Fruit fly (Drosophila melanogaster) whole organism, embryonic: ENCODE results near the gene mRpS9.

Source experiments
- Atf3 ChIP-seq: fragments of 200-800 bp; sonication (Bioruptor generic); optimal IDR thresholded peaks from 3 replicates; lab custom pipeline; 2016; ENCODE audit warnings: missing biosample characterization, missing genetic modification characterization
- Awh ChIP-seq: fragments of 200-800 bp; sonication (Bioruptor generic); IDR thresholded peaks from 2 replicates; pipeline ENCODE4, ENCODE4 v1.3.6; 2022; ENCODE audit warnings: missing biosample characterization, missing genetic modification characterization
- Blimp-1 ChIP-seq: fragments of 200-800 bp; sonication (Bioruptor generic); optimal IDR thresholded peaks from 3 replicates; lab custom pipeline; 2018; ENCODE audit warnings: missing biosample characterization, missing genetic modification characterization, mild to moderate bottlenecking, moderate library complexity, missing genetic modification reagents
- CG10543 ChIP-seq: fragments of 200-800 bp; sonication (Bioruptor generic); optimal IDR thresholded peaks from 3 replicates; lab custom pipeline; 2017; ENCODE audit warnings: missing biosample characterization, mild to moderate bottlenecking, missing genetic modification characterization, moderate library complexity
- CG10565 ChIP-seq: fragments of 200-800 bp; sonication (Bioruptor generic); optimal IDR thresholded peaks from 3 replicates; lab custom pipeline; 2016; ENCODE audit warnings: missing biosample characterization, mild to moderate bottlenecking, missing genetic modification characterization
- CG10654 ChIP-seq: fragments of 200-800 bp; sonication (Bioruptor generic); optimal IDR thresholded peaks from 2 replicates; lab custom pipeline; 2016; ENCODE audit warnings: missing biosample characterization, missing genetic modification characterization
- CG11085 ChIP-seq: fragments of 200-800 bp; sonication (Bioruptor generic); IDR thresholded peaks from 2 replicates; pipeline ENCODE4 v1.3.6; 2022; ENCODE audit warnings: missing biosample characterization, missing genetic modification characterization
- CG12659 ChIP-seq: fragments of 200-800 bp; sonication (Bioruptor generic); optimal IDR thresholded peaks from 3 replicates; lab custom pipeline; 2017; ENCODE audit warnings: mild to moderate bottlenecking, missing biosample characterization, missing genetic modification reagents, missing genetic modification characterization
- CG14441 ChIP-seq: fragments of 200-800 bp; sonication (Bioruptor generic); IDR thresholded peaks from 2 replicates; pipeline ENCODE4 v1.3.6; 2022; ENCODE audit warnings: missing biosample characterization, missing genetic modification characterization
- CG1647 ChIP-seq: fragments of 200-800 bp; sonication (Bioruptor generic); optimal IDR thresholded peaks from 3 replicates; lab custom pipeline; 2016; ENCODE audit warnings: missing biosample characterization, missing genetic modification characterization
- CG17328 ChIP-seq: fragments of 200-800 bp; sonication (Bioruptor generic); IDR thresholded peaks from 2 replicates; pipeline ENCODE4 v1.3.6; 2022; ENCODE audit warnings: missing biosample characterization, missing genetic modification characterization
- CG18764 ChIP-seq: fragments of 200-800 bp; sonication (Bioruptor generic); optimal IDR thresholded peaks from 3 replicates; lab custom pipeline; 2016; ENCODE audit warnings: missing biosample characterization, missing genetic modification characterization
- CG3065 ChIP-seq: fragments of 200-800 bp; sonication (Bioruptor generic); optimal IDR thresholded peaks from 2 replicates; lab custom pipeline; 2016; ENCODE audit warnings: missing biosample characterization, missing genetic modification characterization
- CG31365 ChIP-seq: fragments of 200-800 bp; sonication (Bioruptor generic); optimal IDR thresholded peaks from 2 replicates; lab custom pipeline; 2018; ENCODE audit warnings: missing biosample characterization, mild to moderate bottlenecking, missing genetic modification characterization
- CG31441 ChIP-seq: fragments of 200-800 bp; sonication (Bioruptor generic); IDR thresholded peaks from 2 replicates; pipeline ENCODE4 v1.3.6; 2022; ENCODE audit warnings: missing biosample characterization, missing genetic modification characterization
- CG3838 ChIP-seq: fragments of 200-800 bp; sonication (Bioruptor generic); optimal IDR thresholded peaks from 3 replicates; lab custom pipeline; 2016; ENCODE audit warnings: missing biosample characterization, missing genetic modification characterization
- CG5953 ChIP-seq: fragments of 200-800 bp; sonication (Bioruptor generic); IDR thresholded peaks from 2 replicates; pipeline ENCODE4 v1.3.6; 2022; ENCODE audit warnings: missing biosample characterization, missing genetic modification characterization
- CG6791 ChIP-seq: fragments of 200-800 bp; sonication (Bioruptor generic); IDR thresholded peaks from 3 replicates; pipeline ENCODE4 v1.3.6; 2022; ENCODE audit warnings: missing biosample characterization, missing genetic modification characterization; ENCODE audit not compliant: partially characterized antibody
- CG7745 ChIP-seq: fragments of 200-800 bp; sonication (Bioruptor generic); optimal IDR thresholded peaks from 2 replicates; lab custom pipeline; 2018; ENCODE audit warnings: missing biosample characterization, mild to moderate bottlenecking, missing genetic modification characterization, moderate library complexity
- Camta ChIP-seq: fragments of 200-800 bp; sonication (Bioruptor generic); optimal IDR thresholded peaks from 2 replicates; lab custom pipeline; 2016; ENCODE audit warnings: missing biosample characterization, missing genetic modification characterization
- Dll ChIP-seq: fragments of 200-800 bp; sonication (Bioruptor generic); IDR thresholded peaks from 4 replicates; pipeline ENCODE4 v1.3.6; 2022; ENCODE audit warnings: missing biosample characterization, missing genetic modification characterization; ENCODE audit not compliant: partially characterized antibody
- Ets65A ChIP-seq: fragments of 200-800 bp; sonication (Bioruptor generic); peaks from one replicate; lab custom pipeline; 2016; ENCODE audit warnings: missing biosample characterization, missing genetic modification characterization
- H15 ChIP-seq: fragments of 200-800 bp; sonication (Bioruptor generic); IDR thresholded peaks from 3 replicates; pipeline ENCODE4 v1.3.6; 2022; ENCODE audit warnings: missing biosample characterization, missing genetic modification characterization
- Hr51 ChIP-seq, 2 experiments: fragments of 200-800 bp; sonication (Bioruptor generic); optimal IDR thresholded peaks; 2 replicates in 1 of 2; 3 replicates in 1 of 2; lab custom pipeline; 2016 to 2018; ENCODE audit warnings: missing biosample characterization in 2 of 2, missing genetic modification characterization in 2 of 2, mild to moderate bottlenecking in 1 of 2, moderate library complexity in 1 of 2
- MBD-R2 ChIP-seq: fragments of 200-800 bp; sonication (Bioruptor generic); IDR thresholded peaks from 2 replicates; pipeline ENCODE4 v1.3.6; 2022; ENCODE audit warnings: missing biosample characterization, missing genetic modification characterization
- MTF-1 ChIP-seq: fragments of 200-800 bp; sonication (Bioruptor generic); optimal IDR thresholded peaks from 2 replicates; lab custom pipeline; 2018; ENCODE audit warnings: missing biosample characterization, mild to moderate bottlenecking, missing genetic modification characterization, borderline replicate concordance
- Pdp1 ChIP-seq, 2 experiments: fragments of 200-800 bp; sonication (Bioruptor generic); optimal IDR thresholded peaks; 3 replicates each; lab custom pipeline; 2016; ENCODE audit warnings: missing biosample characterization in 2 of 2, missing genetic modification characterization in 2 of 2, mild to moderate bottlenecking in 1 of 2, moderate library complexity in 1 of 2
- Six4 ChIP-seq: fragments of 200-800 bp; sonication (Bioruptor generic); optimal IDR thresholded peaks from 2 replicates; lab custom pipeline; 2016; ENCODE audit warnings: missing biosample characterization, missing genetic modification characterization
- Ssrp ChIP-seq: fragments of 200-800 bp; sonication (Bioruptor generic); optimal IDR thresholded peaks from 2 replicates; lab custom pipeline; 2018; ENCODE audit warnings: missing biosample characterization, mild to moderate bottlenecking, missing genetic modification characterization, moderate library complexity
- bbx ChIP-seq: fragments of 200-800 bp; sonication (Bioruptor generic); IDR thresholded peaks from 2 replicates; pipeline ENCODE4 v1.3.6; 2022; ENCODE audit warnings: missing biosample characterization, missing genetic modification characterization; ENCODE audit not compliant: partially characterized antibody
- br ChIP-seq: fragments of >200 bp; optimal IDR thresholded peaks from 2 replicates; lab custom pipeline; 2017
- chinmo ChIP-seq: fragments of 200-800 bp; sonication (Bioruptor generic); IDR thresholded peaks from 4 replicates; pipeline ENCODE4 v1.3.6; 2022; ENCODE audit warnings: missing biosample characterization, missing genetic modification characterization; ENCODE audit not compliant: partially characterized antibody
- corto ChIP-seq: fragments of 200-800 bp; sonication (Bioruptor generic); optimal IDR thresholded peaks from 2 replicates; lab custom pipeline; 2016; ENCODE audit warnings: missing biosample characterization, mild to moderate bottlenecking, missing genetic modification characterization, moderate library complexity
- eve ChIP-seq, 2 experiments: fragments of >200 bp; optimal IDR thresholded peaks; 2 replicates each; lab custom pipeline; 2017; ENCODE audit warnings: missing biosample characterization in 2 of 2, missing genetic modification characterization in 2 of 2
- gcm ChIP-seq: fragments of 200-800 bp; sonication (Bioruptor generic); optimal IDR thresholded peaks from 2 replicates; lab custom pipeline; 2019; ENCODE audit warnings: missing biosample characterization, mild to moderate bottlenecking, missing genetic modification characterization, moderate library complexity
- gem ChIP-seq: fragments of 200-800 bp; sonication (Bioruptor generic); optimal IDR thresholded peaks from 2 replicates; lab custom pipeline; 2019; ENCODE audit warnings: missing biosample characterization, mild to moderate bottlenecking, missing genetic modification characterization, moderate library complexity
- gsb-n ChIP-seq: fragments of 200-800 bp; sonication (Bioruptor generic); optimal IDR thresholded peaks from 3 replicates; lab custom pipeline; 2018; ENCODE audit warnings: missing biosample characterization, mild to moderate bottlenecking, missing genetic modification characterization
- kay ChIP-seq: fragments of 200-800 bp; sonication (Bioruptor generic); optimal IDR thresholded peaks from 2 replicates; lab custom pipeline; 2016; ENCODE audit warnings: missing biosample characterization, missing genetic modification characterization
- lbe ChIP-seq: fragments of 200-800 bp; sonication (Bioruptor generic); optimal IDR thresholded peaks from 2 replicates; lab custom pipeline; 2016; ENCODE audit warnings: missing biosample characterization, mild to moderate bottlenecking, missing genetic modification characterization
- mirr ChIP-seq: fragments of 200-800 bp; sonication (Bioruptor generic); optimal IDR thresholded peaks from 3 replicates; lab custom pipeline; 2018; ENCODE audit warnings: missing biosample characterization, mild to moderate bottlenecking, missing genetic modification characterization
- oc ChIP-seq: fragments of 200-800 bp; sonication (Bioruptor generic); optimal IDR thresholded peaks from 2 replicates; lab custom pipeline; 2018; ENCODE audit warnings: missing biosample characterization, mild to moderate bottlenecking, missing genetic modification characterization, moderate library complexity
- org-1 ChIP-seq: fragments of 200-800 bp; sonication (Bioruptor generic); optimal IDR thresholded peaks from 2 replicates; lab custom pipeline; 2017; ENCODE audit warnings: missing biosample characterization, missing genetic modification characterization
- pan ChIP-seq, 4 experiments: fragments of >200 bp in 3 of 4; fragments of 200-800 bp in 1 of 4; sonication (Bioruptor generic) in 1 of 4; optimal IDR thresholded peaks in 3 of 4; IDR thresholded peaks in 1 of 4; 2 replicates each; pipeline versions ENCODE4 v1.3.6 to Lab custom; 2017 to 2022; ENCODE audit warnings: missing biosample characterization in 2 of 4, missing genetic modification characterization in 2 of 4, mixed read lengths in 1 of 4
- pum ChIP-seq: fragments of 200-800 bp; sonication (Bioruptor generic); optimal IDR thresholded peaks from 2 replicates; lab custom pipeline; 2016; ENCODE audit warnings: missing biosample characterization, missing genetic modification characterization
- so ChIP-seq: fragments of 200-800 bp; sonication (Bioruptor generic); IDR thresholded peaks from 3 replicates; pipeline ENCODE4 v1.3.6; 2022; ENCODE audit warnings: missing biosample characterization, missing genetic modification characterization
- sqz ChIP-seq: fragments of 200-800 bp; sonication (Bioruptor generic); optimal IDR thresholded peaks from 3 replicates; lab custom pipeline; 2018; ENCODE audit warnings: missing biosample characterization, mild to moderate bottlenecking, missing genetic modification characterization
- tll ChIP-seq, 2 experiments: fragments of 200-800 bp in 1 of 2; fragments of >200 bp in 1 of 2; sonication (Bioruptor generic) in 1 of 2; optimal IDR thresholded peaks; 2 replicates each; lab custom pipeline; 2017 to 2019; ENCODE audit warnings: missing biosample characterization in 2 of 2, missing genetic modification characterization in 2 of 2, mild to moderate bottlenecking in 1 of 2, moderate library complexity in 1 of 2
- trh ChIP-seq: fragments of 200-800 bp; sonication (Bioruptor generic); optimal IDR thresholded peaks from 2 replicates; lab custom pipeline; 2016; ENCODE audit warnings: missing biosample characterization, missing genetic modification characterization
- unc-4 ChIP-seq: fragments of 200-800 bp; sonication (Bioruptor generic); IDR thresholded peaks from 2 replicates; pipeline ENCODE4 v1.3.6; 2022; ENCODE audit warnings: missing biosample characterization, missing genetic modification characterization; ENCODE audit not compliant: partially characterized antibody
- wek ChIP-seq: fragments of 200-800 bp; sonication (Bioruptor generic); optimal IDR thresholded peaks from 3 replicates; lab custom pipeline; 2018; ENCODE audit warnings: missing biosample characterization, mild to moderate bottlenecking, missing genetic modification characterization, moderate library complexity

The mRpS9 gene

DNA sequence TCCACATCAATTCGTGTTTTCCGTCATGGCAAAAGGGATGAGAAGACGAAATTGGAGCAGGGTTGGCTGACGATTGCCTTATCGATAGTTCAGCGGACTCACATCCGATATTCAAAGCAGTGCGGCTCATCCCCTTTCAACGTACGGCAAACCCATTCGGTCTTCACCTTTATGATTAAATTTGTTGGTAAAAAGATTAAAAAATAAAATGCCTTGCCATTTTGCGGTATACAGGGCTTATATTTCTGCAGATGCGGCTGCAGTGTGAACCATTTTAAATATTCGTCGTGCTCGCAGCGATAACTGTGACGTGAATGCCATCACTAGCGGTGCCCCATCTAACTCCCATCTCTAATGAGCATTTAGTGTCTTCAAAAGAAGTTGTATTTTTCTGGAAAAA lies 4.8 kb upstream of the mRpS9 start, which contains the start of the genes Taf7 and EMC1 (continued):
- TF ChIP-seq Ssrp (tag; lab: Kevin White, UChicago) (no peak), gcm (GFP tag; lab: Kevin White, UChicago) (no peak), unc-4 (GFP tag; lab: Robert Waterston, UW) (peak; percentile 94), CG10543 (GFP tag; lab: Kevin White, UChicago) (no peak), CG17328 (no peak), MBD-R2 (GFP tag; lab: Robert Waterston, UW) (peak; percentile 75), Pdp1 (GFP tag; optimal IDR thresholded peaks at IDR 0.05; lab: Kevin White, UChicago) (peak; percentile 29 to 52), Atf3 (peak; percentile 29), CG14441 (no peak), Dll (GFP tag; lab: Robert Waterston, UW) (peak; percentile 96), mirr (GFP tag; lab: Kevin White, UChicago) (no peak), Blimp-1 (GFP tag; lab: Kevin White, UChicago) (no peak), CG7745 (tag; lab: Kevin White, UChicago) (no peak), org-1 (no peak), Hr51 (GFP tag; optimal IDR thresholded peaks at IDR 0.05; lab: Kevin White, UChicago) (peak in 1 of 2 experiments; percentile 49), Awh (GFP tag; lab: Robert Waterston, UW) (no peak), chinmo (GFP tag; lab: Robert Waterston, UW) (peak; percentile 90; the same call in 3 of the 4 replicates), CG3065 (GFP tag; lab: Kevin White, UChicago) (no peak), trh (GFP tag; lab: Kevin White, UChicago) (no peak), CG5953 (no peak), bbx (GFP tag; lab: Robert Waterston, UW) (peak; percentile 63), pan (optimal IDR thresholded peaks at IDR 0.05; lab: Kevin White, UChicago) (no peak), pan (GFP tag; optimal IDR thresholded peaks at IDR 0.05 in 1 of 2, IDR thresholded peaks at IDR 0.05 in 1 of 2) (no peak), corto (GFP tag; lab: Kevin White, UChicago) (no peak), CG10565 (GFP tag; lab: Kevin White, UChicago) (no peak), CG18764 (peak; percentile 19), CG6791 (GFP tag; lab: Robert Waterston, UW) (peak; percentile 91), br (lab: Kevin White, UChicago) (no peak), eve (GFP tag; optimal IDR thresholded peaks at IDR 0.05; lab: Kevin White, UChicago) (no peak), H15 (no peak), Ets65A (peak; percentile 96), CG31441 (GFP tag; lab: Robert Waterston, UW) (no peak), CG3838 (no peak), CG1647 (GFP tag; lab: Kevin White, UChicago) (peak; percentile 13), Six4 (no peak), gem (tag; lab: Kevin White, UChicago) (no peak), sqz (GFP tag; lab: Kevin White, UChicago) (no peak), CG11085 (GFP tag; lab: Robert Waterston, UW) (no peak; the same call in 1 of the 2 replicates), lbe (GFP tag; lab: Kevin White, UChicago) (no peak), CG31365 (peak; percentile 65), CG10654 (GFP tag; lab: Kevin White, UChicago) (peak; percentile 31), CG12659 (GFP tag; lab: Kevin White, UChicago) (peak; percentile 75), MTF-1 (GFP tag; lab: Kevin White, UChicago) (no peak), Camta (GFP tag; lab: Kevin White, UChicago) (peak; percentile 19), so (GFP tag; lab: Robert Waterston, UW) (no peak), pum (peak; percentile 58), wek (GFP tag; lab: Kevin White, UChicago) (no peak), oc (tag; lab: Kevin White, UChicago) (no peak), tll (GFP tag; optimal IDR thresholded peaks at IDR 0.05; lab: Kevin White, UChicago) (peak in 1 of 2 experiments; percentile 99), gsb-n (tag; lab: Kevin White, UChicago) (no peak), kay (no peak)
